Worm (Caenorhabditis elegans) whole organism, L2 larva: ENCODE measurements around the gene letm-1.

ENCODE experiments used
- gmeb-1 ChIP-seq: fragments of 150-350 bp; optimal IDR thresholded peaks from 2 replicates; lab custom pipeline; 2014; ENCODE audit warnings: missing biosample characterization, missing genetic modification characterization
- mdl-1 ChIP-seq, 2 experiments: fragments of 150-350 bp in 1 of 2; sonication (generic microtip) in 1 of 2; optimal IDR thresholded peaks; 2 replicates each; lab custom pipeline; 2017; ENCODE audit warnings: missing biosample characterization in 2 of 2, missing genetic modification characterization in 2 of 2

- TF ChIP-seq mdl-1 (tag; optimal IDR thresholded peaks at IDR 0.05; lab: Kevin White, UChicago) (no peak), gmeb-1 (tag; lab: Kevin White, UChicago) (no peak)
Measured at ce11 chrV:13660660-13661325, at the start of gene letm-1.
